Worm (Caenorhabditis elegans): ENCODE data around the gene srw-14.

srw-14 gene

DNA sequence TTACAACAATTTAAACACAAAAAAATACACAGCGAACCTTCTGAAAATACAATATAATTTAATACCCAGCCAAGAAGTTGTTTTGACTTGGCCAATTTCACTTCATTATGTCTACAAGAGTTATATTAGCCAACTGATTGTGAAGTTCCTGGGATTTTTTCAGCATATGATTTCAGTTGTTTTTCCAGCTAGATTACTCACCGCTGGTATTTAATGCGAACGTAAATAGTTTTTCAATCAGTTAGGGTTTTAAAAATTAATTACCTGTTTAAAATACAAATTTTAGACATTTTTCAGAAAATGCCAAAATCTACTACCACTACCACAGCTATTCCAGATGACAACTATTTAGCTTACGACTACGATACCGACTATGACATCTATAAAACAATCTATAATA, at the start of gene srw-14:
srw-14 (plus strand) TSS at position 301 of the 400 bp plus-strand sequence.
- TF ChIP-seq elt-3 (tag; optimal IDR thresholded peaks at IDR 0.05) (no peak), sea-2 (GFP tag; optimal IDR thresholded peaks at IDR 0.05) (no peak), nhr-76 (tag; optimal IDR thresholded peaks at IDR 0.05) (no peak), ceh-16 (tag; optimal IDR thresholded peaks at IDR 0.05) (no peak), nhr-25 (tag; optimal IDR thresholded peaks at IDR 0.05) (no peak), ceh-9 (tag; optimal IDR thresholded peaks at IDR 0.05) (no peak), pha-4 (tag; optimal IDR thresholded peaks at IDR 0.05) (no peak), elt-2 (tag; optimal IDR thresholded peaks at IDR 0.05) (no peak), snpc-4 (tag; optimal IDR thresholded peaks at IDR 0.05) (no peak), unc-62 (GFP tag; optimal IDR thresholded peaks at IDR 0.05) (no peak), mdl-1 (tag; optimal IDR thresholded peaks at IDR 0.05) (no peak), hmg-11 (tag; optimal IDR thresholded peaks at IDR 0.05) (no peak), zag-1 (tag; optimal IDR thresholded peaks at IDR 0.05) (no peak), egl-27 (tag; optimal IDR thresholded peaks at IDR 0.05) (no peak), elt-1 (tag; optimal IDR thresholded peaks at IDR 0.05) (no peak), fos-1 (tag; optimal IDR thresholded peaks at IDR 0.05) (no peak), pqm-1 (tag; optimal IDR thresholded peaks at IDR 0.05) (no peak), skn-1 (tag; optimal IDR thresholded peaks at IDR 0.05) (no peak), egl-5 (tag; optimal IDR thresholded peaks at IDR 0.05) (no peak), aly-2 (tag; optimal IDR thresholded peaks at IDR 0.05) (no peak)

DNA sequence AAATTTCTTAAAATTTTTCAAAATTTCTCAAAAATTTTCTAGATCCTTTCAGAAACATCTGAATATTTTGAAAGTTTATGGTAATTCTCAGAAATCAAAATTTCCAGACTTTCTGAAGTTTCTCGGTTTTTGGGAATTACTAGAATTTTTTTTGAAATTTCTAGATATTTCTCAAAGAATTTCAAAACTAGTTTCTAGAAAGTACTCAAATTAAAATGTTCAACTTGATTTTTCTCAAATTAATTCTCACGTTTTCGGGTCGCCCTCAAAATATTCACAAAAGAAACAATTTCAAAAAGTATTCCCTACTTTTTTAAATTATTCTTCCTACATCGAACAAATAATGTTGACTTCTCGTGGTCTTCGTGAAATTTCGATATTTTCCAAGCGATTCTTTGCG, 46.0 kb upstream of the srw-14 start, which contains the start of gene T09F5.10:
T09F5.10 (plus strand) TSS at position 301 of the 400 bp plus-strand sequence.
- TF ChIP-seq nhr-76 (tag; optimal IDR thresholded peaks at IDR 0.05) (no peak), zag-1 (tag; optimal IDR thresholded peaks at IDR 0.05) (no peak), R02D3.7 (tag; optimal IDR thresholded peaks at IDR 0.05) (no peak), ZK546.5 (tag; optimal IDR thresholded peaks at IDR 0.05) (no peak), aly-2 (tag; optimal IDR thresholded peaks at IDR 0.05) (no peak)

DNA sequence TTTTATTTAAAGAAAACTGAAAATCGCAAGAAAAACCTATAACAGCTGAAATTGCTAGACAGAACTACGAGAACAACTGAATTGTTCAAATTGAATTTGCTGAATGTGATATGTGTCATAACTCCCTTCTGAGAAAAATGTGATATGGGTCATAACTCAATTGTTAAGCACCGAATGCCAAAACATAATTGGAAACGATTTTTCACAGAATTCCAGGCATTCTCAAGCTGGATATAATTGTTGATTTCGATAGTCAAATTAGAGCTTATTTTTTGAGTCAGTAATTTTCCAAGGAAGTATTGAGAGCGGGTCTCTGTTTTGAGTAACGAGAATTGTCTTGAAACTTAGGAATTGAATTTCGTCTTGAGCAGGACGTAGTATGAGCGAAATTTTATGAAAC, 43.9 kb upstream of the srw-14 start:
- TF ChIP-seq jun-1 (tag; optimal IDR thresholded peaks at IDR 0.05) (no peak), mdl-1 (tag; optimal IDR thresholded peaks at IDR 0.05) (no peak), nhr-11 (tag; optimal IDR thresholded peaks at IDR 0.05) (peak; percentile 5)

DNA sequence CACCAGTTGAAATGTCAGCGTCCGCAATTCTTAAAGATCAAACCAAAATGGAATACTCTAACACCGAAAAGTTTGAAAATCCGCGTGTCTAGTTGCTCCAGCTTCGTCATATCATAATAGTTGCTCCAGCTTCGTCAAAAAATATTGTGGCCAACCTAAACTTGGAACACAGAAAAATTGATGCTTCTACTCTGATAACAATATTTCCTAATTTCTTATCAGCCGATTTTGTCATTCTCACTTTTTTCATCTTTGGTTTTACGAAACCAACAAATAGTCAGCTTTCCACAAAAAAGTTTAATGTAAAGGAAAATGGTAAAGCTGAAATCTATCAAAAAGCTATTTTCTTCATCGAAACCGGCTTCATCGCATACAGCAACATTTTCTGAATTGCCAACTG, 43.3 kb upstream of the srw-14 start, which contains the start of gene fbxa-84:
fbxa-84 (plus strand) TSS at position 34 of the 400 bp plus-strand sequence.
- no peak for TF ChIP-seq nfya-1 (tag; optimal IDR thresholded peaks at IDR 0.05; ENCODE audit: insufficient read depth)
- TF ChIP-seq elt-2 (tag; optimal IDR thresholded peaks at IDR 0.05) = peak; percentile 54

DNA sequence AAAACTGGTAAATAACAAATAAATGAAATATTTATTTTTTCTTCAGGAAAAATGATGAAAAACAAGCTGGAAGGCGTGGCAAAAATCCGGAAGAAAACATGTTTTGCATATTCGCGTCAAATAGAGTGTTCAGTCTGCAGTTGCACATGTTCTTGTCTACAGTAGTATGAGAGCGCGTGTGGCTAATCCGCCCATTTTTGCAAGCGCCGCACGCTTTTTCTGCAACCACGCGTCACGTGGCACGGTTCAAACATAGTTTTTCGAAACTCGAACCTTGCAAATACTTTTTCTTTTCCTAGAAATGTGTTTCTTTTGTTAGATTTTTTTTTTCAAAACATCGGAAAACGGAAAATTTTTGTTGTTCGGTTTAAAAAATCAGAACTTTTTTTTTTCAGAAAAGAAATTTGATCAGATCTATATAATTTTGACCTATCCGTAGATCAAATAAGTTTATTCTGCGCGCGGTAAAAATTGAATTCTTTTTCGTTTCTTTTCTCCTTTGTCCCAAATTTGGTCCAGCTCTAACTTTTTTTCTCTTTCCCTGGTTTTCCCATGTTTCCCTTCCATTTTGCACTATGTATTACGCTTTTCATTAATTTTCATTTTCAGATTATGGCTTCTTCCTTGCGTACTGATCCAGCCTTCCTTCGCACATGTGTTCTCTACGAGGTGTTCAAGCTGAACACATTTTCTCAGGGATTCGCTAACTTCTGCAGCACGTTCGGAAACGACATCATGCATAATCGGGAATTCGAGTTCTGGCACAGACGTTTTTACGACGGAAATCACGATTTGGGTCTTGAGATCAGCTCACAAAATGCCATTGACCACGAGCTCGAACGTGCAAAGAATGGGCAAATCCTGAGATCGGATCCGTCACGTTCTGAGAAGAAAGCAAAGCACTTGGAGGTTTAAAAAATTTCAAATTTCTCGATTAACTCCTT, 41.4 kb upstream of the srw-14 start, which contains the start of gene Y75B12B.1:
Y75B12B.1 (plus strand) TSS at position 603 of the 944 bp plus-strand sequence.
- no peak for TF ChIP-seq nhr-43 (tag; optimal IDR thresholded peaks at IDR 0.05; ENCODE audit: poor library complexity, severe bottlenecking)
- no peak for TF ChIP-seq egl-5 (tag; optimal IDR thresholded peaks at IDR 0.05)
- no peak for TF ChIP-seq ztf-11 (tag; optimal IDR thresholded peaks at IDR 0.05)
- TF ChIP-seq aly-2 (tag; optimal IDR thresholded peaks at IDR 0.05) = no peak
- no peak for TF ChIP-seq egl-27 (tag; optimal IDR thresholded peaks at IDR 0.05)
- TF ChIP-seq ztf-4 (tag; optimal IDR thresholded peaks at IDR 0.05) = no peak
- TF ChIP-seq ceh-16 (tag; optimal IDR thresholded peaks at IDR 0.05) = no peak
- TF ChIP-seq nhr-28 (tag; optimal IDR thresholded peaks at IDR 0.05) = no peak
- no peak for TF ChIP-seq snpc-4 (tag; optimal IDR thresholded peaks at IDR 0.05)
- TF ChIP-seq elt-1 (tag; optimal IDR thresholded peaks at IDR 0.05) = no peak

DNA sequence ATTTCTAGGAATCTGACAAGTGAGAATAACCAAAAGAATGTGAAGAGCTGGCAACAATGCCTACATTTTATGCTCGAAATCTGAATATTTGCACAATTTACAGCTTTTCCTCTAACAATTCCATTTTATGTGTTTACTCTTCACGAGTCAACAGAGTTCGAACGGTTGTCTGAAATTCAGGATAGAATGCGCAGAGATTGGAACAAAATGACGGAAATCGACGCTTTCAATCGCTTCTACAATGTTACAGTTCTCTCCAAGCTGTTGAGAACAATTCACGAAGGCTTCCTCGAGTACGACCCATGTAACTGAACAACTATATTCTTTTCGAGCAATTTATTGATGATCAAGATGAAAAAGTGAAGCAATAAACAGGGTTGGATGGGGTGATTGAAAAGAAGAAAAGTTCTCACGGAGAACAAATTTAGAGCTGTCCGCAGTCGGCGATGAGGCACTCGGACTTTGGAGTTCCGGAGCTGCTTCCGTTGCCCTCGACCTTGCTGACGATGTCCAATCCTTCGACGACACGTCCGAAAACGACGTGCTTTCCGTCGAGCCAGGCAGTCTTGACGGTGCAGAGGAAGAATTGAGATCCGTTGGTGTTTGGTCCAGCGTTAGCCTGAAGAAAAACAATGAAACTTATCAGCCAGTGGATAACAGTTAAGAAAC, 39.4 kb upstream of the srw-14 start, which contains the start of gene Y75B12B.3:
Y75B12B.3 (minus strand) TSS at position 21 of the 669 bp plus-strand sequence.
- TF ChIP-seq ama-1 (optimal IDR thresholded peaks at IDR 0.05) = peak; percentile 86
- TF ChIP-seq pha-4 (tag; optimal IDR thresholded peaks at IDR 0.05) = peak; percentile 46
- peak; percentile 31 for TF ChIP-seq nhr-25 (tag; optimal IDR thresholded peaks at IDR 0.05)
- no peak for TF ChIP-seq ceh-82 (tag; optimal IDR thresholded peaks at IDR 0.05)
